Worm (Caenorhabditis elegans) whole organism, L1 larva: ENCODE data around the gene lmd-4.

Experiments used
- C04F5.9 ChIP-seq: sonication (generic microtip); optimal IDR thresholded peaks from 2 replicates; lab custom pipeline; 2016; ENCODE audit warnings: missing genetic modification characterization, missing compliant biosample characterization
- F16B12.6 ChIP-seq: fragments of 150-350 bp; optimal IDR thresholded peaks from 2 replicates; lab custom pipeline; 2014; ENCODE audit warnings: missing biosample characterization, missing genetic modification characterization
- ceh-63 ChIP-seq: fragments of 200-800 bp; sonication (Bioruptor generic); optimal IDR thresholded peaks from 2 replicates; lab custom pipeline; 2018; ENCODE audit warnings: mild to moderate bottlenecking, missing genetic modification characterization, missing compliant biosample characterization
- ceh-90 ChIP-seq: sonication (generic microtip); optimal IDR thresholded peaks from 2 replicates; lab custom pipeline; 2016; ENCODE audit warnings: missing genetic modification characterization, missing compliant biosample characterization
- efl-1 ChIP-seq, 4 experiments: fragments of 150-350 bp; optimal IDR thresholded peaks in 3 of 4; peaks in 1 of 4; 1 replicate in 1 of 4; 2 replicates in 3 of 4; lab custom pipeline; 2014; ENCODE audit warnings: missing biosample characterization in 2 of 4, missing genetic modification characterization in 2 of 4, missing genetic modification reagents in 2 of 4
- egl-27 ChIP-seq, 2 experiments: fragments of 150-350 bp in 1 of 2; sonication (generic microtip); optimal IDR thresholded peaks; 3 replicates each; lab custom pipeline; 2017 to 2018; ENCODE audit warnings: missing biosample characterization in 2 of 2, missing genetic modification characterization in 2 of 2, missing genetic modification reagents in 2 of 2
- elt-2 ChIP-seq: sonication (generic microtip); optimal IDR thresholded peaks from 2 replicates; lab custom pipeline; 2016; ENCODE audit warnings: missing genetic modification characterization, mild to moderate bottlenecking, inconsistent platforms, missing compliant biosample characterization, missing genetic modification reagents
- elt-3 ChIP-seq, 6 experiments: fragments of 150-350 bp in 1 of 6; sonication (generic microtip); optimal IDR thresholded peaks; 2 replicates each; lab custom pipeline; 2017 to 2018; ENCODE audit warnings: missing biosample characterization in 6 of 6, missing genetic modification characterization in 6 of 6, inconsistent platforms in 1 of 6
- fkh-10 ChIP-seq: sonication (generic microtip); optimal IDR thresholded peaks from 2 replicates; lab custom pipeline; 2017; ENCODE audit warnings: missing biosample characterization, missing genetic modification reagents, missing genetic modification characterization
- fkh-8 ChIP-seq: sonication (generic microtip); optimal IDR thresholded peaks from 2 replicates; lab custom pipeline; 2016; ENCODE audit warnings: mild to moderate bottlenecking, missing genetic modification characterization, missing compliant biosample characterization
- fos-1 ChIP-seq: fragments of 150-350 bp; optimal IDR thresholded peaks from 2 replicates; lab custom pipeline; 2014; ENCODE audit warnings: missing biosample characterization, missing genetic modification characterization
- grh-1 ChIP-seq: fragments of 200-800 bp; sonication (Bioruptor generic); IDR thresholded peaks from 2 replicates; pipeline ENCODE4 v1.3.6; 2022; ENCODE audit warnings: missing genetic modification reagents, missing genetic modification characterization, missing compliant biosample characterization
- hpl-2 ChIP-seq: fragments of 150-350 bp; optimal IDR thresholded peaks from 2 replicates; lab custom pipeline; 2014; ENCODE audit warnings: missing biosample characterization, missing genetic modification reagents, missing genetic modification characterization
- jun-1 ChIP-seq: fragments of 150-350 bp; optimal IDR thresholded peaks from 2 replicates; lab custom pipeline; 2014; ENCODE audit warnings: missing biosample characterization, missing genetic modification reagents, missing genetic modification characterization
- lin-13 ChIP-seq: fragments of 150-350 bp; optimal IDR thresholded peaks from 2 replicates; lab custom pipeline; 2014; ENCODE audit warnings: missing biosample characterization, missing genetic modification reagents, missing genetic modification characterization
- lin-14 ChIP-seq: fragments of 200-800 bp; sonication (Bioruptor generic); optimal IDR thresholded peaks from 2 replicates; lab custom pipeline; 2018; ENCODE audit warnings: mild to moderate bottlenecking, missing genetic modification characterization, moderate library complexity, missing compliant biosample characterization
- lin-35 ChIP-seq, 2 experiments: fragments of 150-350 bp; optimal IDR thresholded peaks; 2 replicates each; lab custom pipeline; 2014; ENCODE audit warnings: missing biosample characterization in 2 of 2, missing genetic modification characterization in 2 of 2, missing genetic modification reagents in 2 of 2
- lin-39 ChIP-seq: fragments of 150-350 bp; optimal IDR thresholded peaks from 2 replicates; lab custom pipeline; 2014; ENCODE audit warnings: missing biosample characterization, missing genetic modification reagents, missing genetic modification characterization
- lir-3 ChIP-seq: sonication (generic microtip); optimal IDR thresholded peaks from 2 replicates; lab custom pipeline; 2016; ENCODE audit warnings: mild to moderate bottlenecking, missing genetic modification characterization, moderate library complexity, missing compliant biosample characterization; ENCODE audit not compliant: poor library complexity
- mdl-1 ChIP-seq, 2 experiments: fragments of 150-350 bp; optimal IDR thresholded peaks; 2 replicates each; lab custom pipeline; 2014 to 2017; ENCODE audit warnings: missing biosample characterization in 2 of 2, missing genetic modification characterization in 2 of 2, inconsistent platforms in 1 of 2
- nhr-47 ChIP-seq: sonication (generic microtip); optimal IDR thresholded peaks from 2 replicates; lab custom pipeline; 2016; ENCODE audit warnings: mild to moderate bottlenecking, missing genetic modification characterization, moderate library complexity, missing compliant biosample characterization
- nhr-71 ChIP-seq: sonication (generic microtip); optimal IDR thresholded peaks from 2 replicates; lab custom pipeline; 2016; ENCODE audit warnings: mild to moderate bottlenecking, missing genetic modification characterization, moderate library complexity, missing compliant biosample characterization
- rnt-1 ChIP-seq: sonication (generic microtip); optimal IDR thresholded peaks from 2 replicates; lab custom pipeline; 2016; ENCODE audit warnings: mild to moderate bottlenecking, missing genetic modification characterization, moderate library complexity, missing compliant biosample characterization
- skn-1 ChIP-seq: fragments of 150-350 bp; optimal IDR thresholded peaks from 2 replicates; lab custom pipeline; 2014; ENCODE audit warnings: missing biosample characterization, missing genetic modification characterization
- sptf-1 ChIP-seq: fragments of 150-350 bp; optimal IDR thresholded peaks from 2 replicates; lab custom pipeline; 2014; ENCODE audit warnings: missing biosample characterization, missing genetic modification characterization
- swsn-7 ChIP-seq: sonication (generic microtip); optimal IDR thresholded peaks from 2 replicates; lab custom pipeline; 2016; ENCODE audit warnings: missing genetic modification characterization, missing compliant biosample characterization
- ztf-4 ChIP-seq: fragments of 150-350 bp; optimal IDR thresholded peaks from 2 replicates; lab custom pipeline; 2014; ENCODE audit warnings: missing biosample characterization, missing genetic modification characterization

Gene lmd-4

ce11 chrV:7320909-7321308 is at the start of gene lmd-4:
lmd-4 (minus strand) TSS chrV:7321009.
- TF ChIP-seq ceh-63 (GFP tag; lab: Kevin White, UChicago) (no peak), efl-1 (optimal IDR thresholded peaks at IDR 0.05; lab: Kevin White, UChicago) (no peak), efl-1 (GFP tag; optimal IDR thresholded peaks at IDR 0.05 in 1 of 2; lab: Kevin White, UChicago) (peak in 1 of 2 experiments; percentile 17)
- TF ChIP-seq, all 84 proteins: peak for 1

DNA sequence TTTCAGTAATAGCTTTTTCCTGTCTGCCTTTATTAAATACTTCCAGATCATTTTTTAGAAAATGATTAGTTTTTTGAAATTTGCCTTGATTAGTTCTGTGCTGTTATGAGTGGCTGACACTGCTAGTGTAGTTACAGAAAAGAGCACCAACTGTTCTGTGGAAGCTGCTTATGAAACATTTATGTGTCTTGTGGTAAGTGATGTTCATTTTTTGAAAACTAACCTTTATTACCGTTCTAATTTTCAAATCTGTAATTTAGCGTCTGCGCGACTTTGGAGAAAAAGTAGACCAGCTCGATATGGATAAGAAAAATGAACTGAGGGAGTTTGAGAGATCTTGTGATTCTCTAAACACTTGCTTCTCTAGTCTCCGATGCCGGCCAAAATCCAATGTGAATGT is 48.8 kb upstream of the lmd-4 start, which contains the start of gene srj-14:
TSS of gene srj-14 (plus strand) at position 131 of the 400 bp plus-strand sequence.
- TF ChIP-seq grh-1 (GFP tag; lab: Robert Waterston, UW) (no peak), efl-1 (optimal IDR thresholded peaks at IDR 0.05; lab: Kevin White, UChicago) (no peak), efl-1 (GFP tag; optimal IDR thresholded peaks at IDR 0.05 in 1 of 2; lab: Kevin White, UChicago) (peak in 1 of 2 experiments; percentile 77)

ce11 chrV:7364951-7365350 is 44.1 kb upstream of the lmd-4 start, which contains the start of gene exc-13:
exc-13 (plus strand) TSS chrV:7365251.
- no peak for TF ChIP-seq lin-13
- peak; percentile 5 for TF ChIP-seq nhr-71 (tag; lab: Kevin White, UChicago)

DNA sequence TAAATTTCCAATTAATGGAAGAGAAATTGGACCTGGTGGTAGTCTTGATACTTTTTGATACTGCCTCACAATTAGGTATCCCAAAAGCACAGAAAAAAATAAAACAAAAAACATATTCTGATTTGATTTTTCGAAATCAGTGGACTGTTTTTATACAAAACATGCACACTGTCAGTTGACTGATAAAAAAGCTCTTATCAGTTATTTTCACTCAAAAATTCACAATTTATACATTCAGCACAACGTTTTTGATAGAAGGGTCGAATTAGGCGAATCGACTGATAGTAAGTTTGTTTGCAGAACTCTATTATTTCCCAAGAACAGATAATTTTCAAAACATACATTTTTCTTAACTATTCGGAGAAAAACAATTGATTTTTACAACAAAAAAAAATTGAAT is 43.2 kb upstream of the lmd-4 start, which contains the start of gene cyp-35A2:
TSS of gene cyp-35A2 (minus strand) at position 124 of the 400 bp plus-strand sequence.
- TF ChIP-seq nhr-47 (tag; lab: Kevin White, UChicago) (no peak), mdl-1 (tag; optimal IDR thresholded peaks at IDR 0.05; lab: Kevin White, UChicago) (no peak), elt-2 (peak; percentile 90), swsn-7 (tag; lab: Kevin White, UChicago) (no peak)

- TF ChIP-seq efl-1 (optimal IDR thresholded peaks at IDR 0.05; lab: Kevin White, UChicago) (no peak), efl-1 (GFP tag; optimal IDR thresholded peaks at IDR 0.05 in 1 of 2; lab: Kevin White, UChicago) (peak in 1 of 2 experiments; percentile 37), elt-2 (no peak)
Measured at ce11 chrV:7361673-7362072, 40.9 kb upstream of the lmd-4 start, which contains the start of gene cyp-35A1. cyp-35A1 (minus strand) TSS chrV:7361773.

ce11 chrV:7357132-7357531 is 36.3 kb upstream of the lmd-4 start, which contains the start of gene C03G6.6:
C03G6.6 (plus strand) TSS chrV:7357432.
- TF ChIP-seq hpl-2 (GFP tag; lab: Kevin White, UChicago) (no peak), jun-1 (tag; lab: Kevin White, UChicago) (no peak), lin-35 (GFP tag; optimal IDR thresholded peaks at IDR 0.05; lab: Kevin White, UChicago) (no peak), lin-14 (no peak), lir-3 (tag; lab: Kevin White, UChicago) (no peak), sptf-1 (tag; lab: Kevin White, UChicago) (no peak), efl-1 (optimal IDR thresholded peaks at IDR 0.05; lab: Kevin White, UChicago) (no peak), efl-1 (GFP tag; optimal IDR thresholded peaks at IDR 0.05 in 1 of 2; lab: Kevin White, UChicago) (no peak), elt-3 (tag; optimal IDR thresholded peaks at IDR 0.05; lab: Kevin White, UChicago) (no peak), C04F5.9 (tag; lab: Kevin White, UChicago) (no peak), F16B12.6 (tag; lab: Kevin White, UChicago) (no peak), fkh-8 (no peak), ceh-90 (tag; lab: Kevin White, UChicago) (no peak), egl-27 (tag; optimal IDR thresholded peaks at IDR 0.05; lab: Kevin White, UChicago) (no peak), nhr-71 (tag; lab: Kevin White, UChicago) (no peak), fos-1 (tag; lab: Kevin White, UChicago) (no peak), fkh-10 (GFP tag; lab: Kevin White, UChicago) (no peak)

ce11 chrV:7356684-7357083 is 35.9 kb upstream of the lmd-4 start, which contains the start of gene C03G6.21:
C03G6.21 (minus strand) TSS chrV:7356784.
- TF ChIP-seq egl-27 (tag; optimal IDR thresholded peaks at IDR 0.05; lab: Kevin White, UChicago) (no peak), hpl-2 (GFP tag; lab: Kevin White, UChicago) (no peak), skn-1 (tag; lab: Kevin White, UChicago) (no peak), rnt-1 (no peak), ztf-4 (tag; lab: Kevin White, UChicago) (no peak), lin-39 (no peak)
